Worm (Caenorhabditis elegans): ENCODE results near the gene F49E12.12.

The F49E12.12 gene

ce11 chrII:8369059-8369458 lies 12.2 kb upstream of the F49E12.12 start, which contains the start of gene amt-3:
Gene amt-3 (minus strand): TSS chrII:8369159.
- TF ChIP-seq nhr-12 (tag; optimal IDR thresholded peaks at IDR 0.05) (no peak), ztf-11 (tag; optimal IDR thresholded peaks at IDR 0.05) (no peak), snpc-4 (tag; optimal IDR thresholded peaks at IDR 0.05) (no peak), bed-3 (GFP tag; optimal IDR thresholded peaks at IDR 0.05) (no peak), ceh-83 (GFP tag; optimal IDR thresholded peaks at IDR 0.05) (no peak), sem-2 (GFP tag; optimal IDR thresholded peaks at IDR 0.05) (no peak), blmp-1 (tag; optimal IDR thresholded peaks at IDR 0.05) (no peak), unc-39 (tag; optimal IDR thresholded peaks at IDR 0.05) (no peak), mep-1 (tag; optimal IDR thresholded peaks at IDR 0.05) (no peak), nhr-237 (tag; optimal IDR thresholded peaks at IDR 0.05) (no peak), cnd-1 (tag; optimal IDR thresholded peaks at IDR 0.05) (no peak), nhr-28 (tag; optimal IDR thresholded peaks at IDR 0.05) (no peak)

ce11 chrII:8370194-8370593 lies 11.1 kb upstream of the F49E12.12 start:
- TF ChIP-seq pha-4 (tag; optimal IDR thresholded peaks at IDR 0.05) (no peak), ces-1 (GFP tag; optimal IDR thresholded peaks at IDR 0.05) (peak; percentile 38)

ce11 chrII:8377722-8378121 lies 3.6 kb upstream of the F49E12.12 start:
- TF ChIP-seq M03D4.4 (tag; optimal IDR thresholded peaks at IDR 0.05), result no peak

ce11 chrII:8380188-8380587 lies 1.1 kb upstream of the F49E12.12 start:
- TF ChIP-seq unc-120 (tag; optimal IDR thresholded peaks at IDR 0.05; ENCODE audit: poor library complexity, severe bottlenecking), result no peak
- no peak for TF ChIP-seq nhr-2 (tag; optimal IDR thresholded peaks at IDR 0.05)
- TF ChIP-seq pha-4 (tag; optimal IDR thresholded peaks at IDR 0.05), result no peak
- TF ChIP-seq bed-3 (GFP tag; optimal IDR thresholded peaks at IDR 0.05), result no peak
- no peak for TF ChIP-seq blmp-1 (tag; optimal IDR thresholded peaks at IDR 0.05)
- TF ChIP-seq snpc-4 (tag; optimal IDR thresholded peaks at IDR 0.05), result no peak
- TF ChIP-seq cnd-1 (tag; optimal IDR thresholded peaks at IDR 0.05), result no peak

- TF ChIP-seq sem-2 (GFP tag; optimal IDR thresholded peaks at IDR 0.05) (no peak), elt-3 (tag; optimal IDR thresholded peaks at IDR 0.05) (no peak), nhr-237 (tag; optimal IDR thresholded peaks at IDR 0.05) (no peak), ceh-43 (GFP tag; optimal IDR thresholded peaks at IDR 0.05) (no peak), flh-1 (GFP tag; optimal IDR thresholded peaks at IDR 0.05) (no peak), pha-4 (tag; optimal IDR thresholded peaks at IDR 0.05) (no peak), cnd-1 (tag; optimal IDR thresholded peaks at IDR 0.05) (no peak), drap-1 (GFP tag; optimal IDR thresholded peaks at IDR 0.05) (no peak), zip-8 (tag; optimal IDR thresholded peaks at IDR 0.05) (no peak), elt-1 (tag; optimal IDR thresholded peaks at IDR 0.05; ENCODE audit: borderline replicate concordance, insufficient read depth) (no peak), lin-13 (tag; optimal IDR thresholded peaks at IDR 0.05) (no peak), unc-120 (tag; optimal IDR thresholded peaks at IDR 0.05; ENCODE audit: poor library complexity, severe bottlenecking) (no peak), ceh-83 (GFP tag; optimal IDR thresholded peaks at IDR 0.05) (no peak)
These were observed 1.6 kb downstream of the F49E12.12 start for ce11 chrII:8382880-8383279.

- TF ChIP-seq elt-1 (tag; optimal IDR thresholded peaks at IDR 0.05; ENCODE audit: borderline replicate concordance, insufficient read depth), result no peak
- TF ChIP-seq ces-1 (GFP tag; optimal IDR thresholded peaks at IDR 0.05), result no peak
- no peak for TF ChIP-seq lin-13 (tag; optimal IDR thresholded peaks at IDR 0.05)
- TF ChIP-seq ceh-39 (tag; optimal IDR thresholded peaks at IDR 0.05), result no peak
- no peak for TF ChIP-seq unc-120 (tag; optimal IDR thresholded peaks at IDR 0.05; ENCODE audit: poor library complexity, severe bottlenecking)
- TF ChIP-seq bed-3 (GFP tag; optimal IDR thresholded peaks at IDR 0.05), result no peak
- no peak for TF ChIP-seq blmp-1 (tag; optimal IDR thresholded peaks at IDR 0.05)
- TF ChIP-seq mep-1 (tag; optimal IDR thresholded peaks at IDR 0.05), result no peak
- no peak for TF ChIP-seq M03D4.4 (tag; optimal IDR thresholded peaks at IDR 0.05)
- TF ChIP-seq cnd-1 (tag; optimal IDR thresholded peaks at IDR 0.05), result no peak
- TF ChIP-seq nhr-76 (tag; optimal IDR thresholded peaks at IDR 0.05), result no peak
These were observed 3.0 kb downstream of the F49E12.12 start for ce11 chrII:8384344-8384743.

- TF ChIP-seq hlh-1 (tag; optimal IDR thresholded peaks at IDR 0.05) (no peak), mls-2 (tag; optimal IDR thresholded peaks at IDR 0.05) (no peak), nhr-237 (tag; optimal IDR thresholded peaks at IDR 0.05) (no peak), nhr-76 (tag; optimal IDR thresholded peaks at IDR 0.05) (no peak), ztf-11 (tag; optimal IDR thresholded peaks at IDR 0.05) (no peak), cnd-1 (tag; optimal IDR thresholded peaks at IDR 0.05) (no peak), tbx-8 (GFP tag; optimal IDR thresholded peaks at IDR 0.05) (no peak), zip-8 (tag; optimal IDR thresholded peaks at IDR 0.05) (no peak)
These were observed 4.3 kb downstream of the F49E12.12 start for ce11 chrII:8385561-8385960.
